Fruit fly (Drosophila melanogaster): ENCODE results near the gene CG34367.

dm6 chr2L:10339212-10339721 is 14.4 kb downstream of the CG34367 start, which contains the start of gene SamDC:
- TF ChIP-seq psq (optimal IDR thresholded peaks at IDR 0.05) (no peak), CG8478 (optimal IDR thresholded peaks at IDR 0.05) (no peak), pan (optimal IDR thresholded peaks at IDR 0.05) (no peak), EcR (GFP tag; optimal IDR thresholded peaks at IDR 0.05) (no peak)
